Fruit fly (Drosophila melanogaster): Measurements from ENCODE around the gene CG14841.

- no peak for TF ChIP-seq cato (GFP tag; optimal IDR thresholded peaks at IDR 0.05; ENCODE audit: borderline replicate concordance)
- TF ChIP-seq CG3065 (GFP tag; optimal IDR thresholded peaks at IDR 0.05): no peak
- TF ChIP-seq ara (GFP tag; IDR thresholded peaks at IDR 0.05): no peak
- TF ChIP-seq Dll (GFP tag; IDR thresholded peaks at IDR 0.05; ENCODE audit: partially characterized antibody): no peak
- no peak for TF ChIP-seq nau (GFP tag; optimal IDR thresholded peaks at IDR 0.05)
- TF ChIP-seq CG10147 (GFP tag; optimal IDR thresholded peaks at IDR 0.05): no peak
- no peak for TF ChIP-seq H2.0 (GFP tag; IDR thresholded peaks at IDR 0.05)
- no peak for TF ChIP-seq Elba2 (GFP tag; optimal IDR thresholded peaks at IDR 0.05)
- TF ChIP-seq CG10209 (GFP tag; optimal IDR thresholded peaks at IDR 0.05): no peak
- no peak for TF ChIP-seq CG9215 (GFP tag; IDR thresholded peaks at IDR 0.05)
Measured at dm6 chr3R:14302128-14302527, 39.9 kb upstream of the CG14841 start, which contains the start of gene IFT54.

Data from whole organism, embryonic.